Fruit fly (Drosophila melanogaster) whole organism, prepupa: ENCODE results near the gene CG13310.
A peak's percentile ranks its signal among the peaks of the same experiment; 100 is the strongest.

Source experiments
- Blimp-1 ChIP-seq: fragments of 200-800 bp; sonication (Bioruptor generic); optimal IDR thresholded peaks from 3 replicates; lab custom pipeline; 2017; ENCODE audit warnings: missing biosample characterization, missing genetic modification characterization, mild to moderate bottlenecking, moderate library complexity, missing genetic modification reagents
- CG10631 ChIP-seq: fragments of 200-800 bp; sonication (Bioruptor generic); optimal IDR thresholded peaks from 2 replicates; lab custom pipeline; 2016; ENCODE audit warnings: missing biosample characterization, missing genetic modification characterization
- CG10669 ChIP-seq: fragments of 200-800 bp; sonication (Bioruptor generic); optimal IDR thresholded peaks from 3 replicates; lab custom pipeline; 2018; ENCODE audit warnings: missing biosample characterization, mild to moderate bottlenecking, missing genetic modification characterization, moderate library complexity
- CG11294 ChIP-seq: fragments of 200-800 bp; sonication (Bioruptor generic); IDR thresholded peaks from 2 replicates; pipeline ENCODE4 v1.3.6; 2022; ENCODE audit warnings: missing biosample characterization, missing genetic modification characterization
- CG15336 ChIP-seq: fragments of 200-800 bp; sonication (Bioruptor generic); IDR thresholded peaks from 2 replicates; pipeline ENCODE4 v1.3.6; 2022; ENCODE audit warnings: missing biosample characterization, missing genetic modification characterization
- CG1621 ChIP-seq: fragments of 200-800 bp; sonication (Bioruptor generic); optimal IDR thresholded peaks from 3 replicates; lab custom pipeline; 2018; ENCODE audit warnings: missing biosample characterization, mild to moderate bottlenecking, missing genetic modification characterization
- CG16779 ChIP-seq: fragments of 200-800 bp; sonication (Bioruptor generic); optimal IDR thresholded peaks from 3 replicates; lab custom pipeline; 2017; ENCODE audit warnings: missing biosample characterization, mild to moderate bottlenecking, missing genetic modification characterization
- CG3032 ChIP-seq: fragments of 200-800 bp; optimal IDR thresholded peaks from 2 replicates; lab custom pipeline; 2019; ENCODE audit warnings: missing biosample characterization, mild to moderate bottlenecking, missing genetic modification characterization, moderate library complexity
- CG31627 ChIP-seq: fragments of 200-800 bp; sonication (Bioruptor generic); optimal IDR thresholded peaks from 3 replicates; lab custom pipeline; 2016; ENCODE audit warnings: missing biosample characterization, missing genetic modification characterization
- CG34406 ChIP-seq: fragments of 200-800 bp; sonication (Bioruptor generic); optimal IDR thresholded peaks from 3 replicates; lab custom pipeline; 2016; ENCODE audit warnings: missing biosample characterization, missing genetic modification characterization
- CG3919 ChIP-seq: fragments of 200-800 bp; sonication (Bioruptor generic); optimal IDR thresholded peaks from 3 replicates; lab custom pipeline; 2016; ENCODE audit warnings: missing biosample characterization, missing genetic modification characterization
- CG4318 ChIP-seq: fragments of 200-800 bp; sonication (Bioruptor generic); optimal IDR thresholded peaks from 3 replicates; lab custom pipeline; 2017; ENCODE audit warnings: missing biosample characterization, mild to moderate bottlenecking, missing genetic modification characterization
- CG6163 ChIP-seq: fragments of 200-800 bp; sonication (Bioruptor generic); IDR thresholded peaks from 3 replicates; pipeline ENCODE4 v1.3.6; 2022; ENCODE audit warnings: missing biosample characterization, missing genetic modification characterization
- CG6276 ChIP-seq: fragments of 200-800 bp; sonication (Bioruptor generic); optimal IDR thresholded peaks from 2 replicates; lab custom pipeline; 2017; ENCODE audit warnings: missing biosample characterization, mild to moderate bottlenecking, missing genetic modification characterization
- CG6808 ChIP-seq: fragments of 200-800 bp; sonication (Bioruptor generic); optimal IDR thresholded peaks from 3 replicates; lab custom pipeline; 2017; ENCODE audit warnings: missing biosample characterization, missing genetic modification characterization, mild to moderate bottlenecking, moderate library complexity, missing genetic modification reagents
- CG6854 ChIP-seq: fragments of 200-800 bp; sonication (Bioruptor generic); optimal IDR thresholded peaks from 2 replicates; lab custom pipeline; 2017; ENCODE audit warnings: missing biosample characterization, mild to moderate bottlenecking, missing genetic modification characterization
- CG7368 ChIP-seq: fragments of 200-800 bp; sonication (Bioruptor generic); optimal IDR thresholded peaks from 3 replicates; lab custom pipeline; 2016; ENCODE audit warnings: missing biosample characterization, missing genetic modification characterization
- CG8119 ChIP-seq: fragments of 200-800 bp; sonication (Bioruptor generic); IDR thresholded peaks from 3 replicates; pipeline ENCODE4 v1.3.6; 2022; ENCODE audit warnings: missing biosample characterization, missing genetic modification characterization
- CG8319 ChIP-seq: fragments of 200-800 bp; sonication (Bioruptor generic); optimal IDR thresholded peaks from 3 replicates; lab custom pipeline; 2016; ENCODE audit warnings: missing biosample characterization, missing genetic modification characterization
- CG8632 ChIP-seq: fragments of 200-800 bp; sonication (Bioruptor generic); optimal IDR thresholded peaks from 3 replicates; lab custom pipeline; 2016; ENCODE audit warnings: missing biosample characterization, missing genetic modification characterization
- CG9139 ChIP-seq: fragments of 200-800 bp; sonication (Bioruptor generic); optimal IDR thresholded peaks from 3 replicates; lab custom pipeline; 2017; ENCODE audit warnings: missing biosample characterization, mild to moderate bottlenecking, missing genetic modification characterization
- Eip75B ChIP-seq: fragments of 200-800 bp; sonication (Bioruptor generic); optimal IDR thresholded peaks from 3 replicates; lab custom pipeline; 2016; ENCODE audit warnings: missing biosample characterization, missing genetic modification characterization
- Eip93F ChIP-seq: fragments of 200-800 bp; sonication (Bioruptor generic); optimal IDR thresholded peaks from 2 replicates; lab custom pipeline; 2016; ENCODE audit warnings: missing biosample characterization, mild to moderate bottlenecking, missing genetic modification characterization
- Hr38 ChIP-seq: sonication (Bioruptor generic); optimal IDR thresholded peaks from 2 replicates; lab custom pipeline; 2016; ENCODE audit warnings: missing biosample characterization, missing genetic modification characterization
- Hr4 ChIP-seq: fragments of 200-800 bp; sonication (Bioruptor generic); optimal IDR thresholded peaks from 3 replicates; lab custom pipeline; 2016; ENCODE audit warnings: missing biosample characterization, missing genetic modification characterization
- Met ChIP-seq: fragments of 200-800 bp; sonication (Bioruptor generic); optimal IDR thresholded peaks from 3 replicates; lab custom pipeline; 2016; ENCODE audit warnings: missing biosample characterization, missing genetic modification characterization
- Sox102F ChIP-seq: fragments of 200-800 bp; sonication (Bioruptor generic); optimal IDR thresholded peaks from 2 replicates; lab custom pipeline; 2016; ENCODE audit warnings: missing biosample characterization, mild to moderate bottlenecking, missing genetic modification characterization
- Sox14 ChIP-seq: fragments of 200-800 bp; sonication (Bioruptor generic); optimal IDR thresholded peaks from 3 replicates; lab custom pipeline; 2016; ENCODE audit warnings: missing biosample characterization, missing genetic modification characterization
- Sox15 ChIP-seq: fragments of 200-800 bp; sonication (Bioruptor generic); optimal IDR thresholded peaks from 3 replicates; lab custom pipeline; 2016; ENCODE audit warnings: missing biosample characterization, missing genetic modification characterization
- achi ChIP-seq: fragments of 200-800 bp; sonication (Bioruptor generic); optimal IDR thresholded peaks from 3 replicates; lab custom pipeline; 2016; ENCODE audit warnings: missing biosample characterization, missing genetic modification characterization
- acj6 ChIP-seq: fragments of 200-800 bp; sonication (Bioruptor generic); optimal IDR thresholded peaks from 3 replicates; lab custom pipeline; 2016; ENCODE audit warnings: missing biosample characterization, missing genetic modification characterization
- cyc ChIP-seq: fragments of 200-800 bp; sonication (Bioruptor generic); optimal IDR thresholded peaks from 3 replicates; lab custom pipeline; 2016; ENCODE audit warnings: missing biosample characterization, missing genetic modification characterization
- dsx ChIP-seq: fragments of 200-800 bp; optimal IDR thresholded peaks from 3 replicates; lab custom pipeline; 2019; ENCODE audit warnings: missing biosample characterization, mild to moderate bottlenecking, missing genetic modification characterization, moderate library complexity; ENCODE audit not compliant: poor library complexity, severe bottlenecking
- eg ChIP-seq: fragments of 200-800 bp; sonication (Bioruptor generic); IDR thresholded peaks from 3 replicates; pipeline ENCODE4 v1.3.6; 2022; ENCODE audit warnings: missing biosample characterization, missing genetic modification characterization
- esn ChIP-seq: fragments of 200-800 bp; sonication (Bioruptor generic); optimal IDR thresholded peaks from 2 replicates; lab custom pipeline; 2016; ENCODE audit warnings: missing biosample characterization, mild to moderate bottlenecking, missing genetic modification characterization, moderate library complexity
- fd59A ChIP-seq: fragments of 200-800 bp; sonication (Bioruptor generic); optimal IDR thresholded peaks from 2 replicates; lab custom pipeline; 2017; ENCODE audit warnings: missing biosample characterization, mild to moderate bottlenecking, missing genetic modification characterization, missing genetic modification reagents
- fkh ChIP-seq: fragments of 200-800 bp; sonication (Bioruptor generic); optimal IDR thresholded peaks from 3 replicates; lab custom pipeline; 2017; ENCODE audit warnings: missing biosample characterization, mild to moderate bottlenecking, missing genetic modification characterization, moderate library complexity
- lz ChIP-seq: fragments of 200-800 bp; sonication (Bioruptor generic); optimal IDR thresholded peaks from 3 replicates; lab custom pipeline; 2016; ENCODE audit warnings: missing biosample characterization, missing genetic modification characterization
- net ChIP-seq: fragments of 200-800 bp; sonication (Bioruptor generic); optimal IDR thresholded peaks from 3 replicates; lab custom pipeline; 2016; ENCODE audit warnings: missing biosample characterization, missing genetic modification characterization
- pdm3 ChIP-seq: fragments of 200-800 bp; sonication (Bioruptor generic); optimal IDR thresholded peaks from 3 replicates; lab custom pipeline; 2016; ENCODE audit warnings: missing biosample characterization, missing genetic modification characterization
- salr ChIP-seq, 2 experiments: fragments of 200-800 bp; sonication (Bioruptor generic); optimal IDR thresholded peaks; 3 replicates each; lab custom pipeline; 2016 to 2018; ENCODE audit warnings: missing biosample characterization in 2 of 2, missing genetic modification characterization in 2 of 2, mild to moderate bottlenecking in 1 of 2
- spab ChIP-seq: fragments of 200-800 bp; sonication (Bioruptor generic); optimal IDR thresholded peaks from 2 replicates; lab custom pipeline; 2017; ENCODE audit warnings: missing biosample characterization, mild to moderate bottlenecking, missing genetic modification characterization, missing genetic modification reagents
- ss ChIP-seq, 2 experiments: fragments of 200-800 bp; sonication (Bioruptor generic); optimal IDR thresholded peaks; 2 replicates in 1 of 2; 3 replicates in 1 of 2; lab custom pipeline; 2017 to 2018; ENCODE audit warnings: mild to moderate bottlenecking in 2 of 2, missing biosample characterization in 2 of 2, missing genetic modification characterization in 2 of 2, moderate library complexity in 1 of 2
- svp ChIP-seq: fragments of 200-800 bp; sonication (Bioruptor generic); peaks from one replicate; lab custom pipeline; 2016; ENCODE audit warnings: missing biosample characterization, missing genetic modification characterization
- topi ChIP-seq: fragments of 200-800 bp; sonication (Bioruptor generic); optimal IDR thresholded peaks from 3 replicates; lab custom pipeline; 2016; ENCODE audit warnings: missing biosample characterization, missing genetic modification characterization

CG13310 gene

dm6 chr3L:8781993-8782392, 18.3 kb downstream of the CG13310 start (continued):
- TF ChIP-seq eg, result peak; percentile 54; the same call in 2 of the 3 replicates
- no peak for TF ChIP-seq CG9139 (GFP tag; lab: Kevin White, UChicago)
- peak; percentile 43 for TF ChIP-seq lz (GFP tag; lab: Kevin White, UChicago)
- no peak for TF ChIP-seq CG3032 (tag; lab: Kevin White, UChicago)
- peak; percentile 56 for TF ChIP-seq esn
- no peak for TF ChIP-seq CG16779 (tag; lab: Kevin White, UChicago)
- no peak for TF ChIP-seq Sox15 (GFP tag; lab: Kevin White, UChicago)
- peak; percentile 73 for TF ChIP-seq CG15336
- peak; percentile 25 for TF ChIP-seq cyc (GFP tag; lab: Kevin White, UChicago)
- TF ChIP-seq dsx (GFP tag; lab: Kevin White, UChicago), result no peak
- no peak for TF ChIP-seq CG6808 (GFP tag; lab: Kevin White, UChicago)
- TF ChIP-seq Sox102F (GFP tag; lab: Kevin White, UChicago), result no peak
- TF ChIP-seq salr (GFP tag; optimal IDR thresholded peaks at IDR 0.05; lab: Kevin White, UChicago), result peak in 1 of 2 experiments; percentile 72

- TF ChIP-seq CG8319 (GFP tag; lab: Kevin White, UChicago) (no peak), CG6808 (GFP tag; lab: Kevin White, UChicago) (no peak), CG34406 (GFP tag; lab: Kevin White, UChicago) (no peak), fkh (peak; percentile 58), Blimp-1 (GFP tag; lab: Kevin White, UChicago) (no peak), CG7368 (GFP tag; lab: Kevin White, UChicago) (no peak), net (no peak)
Measured at dm6 chr3L:8780723-8781296, 19.5 kb downstream of the CG13310 start.

dm6 chr3L:8777313-8777924, 22.9 kb downstream of the CG13310 start:
- TF ChIP-seq pdm3 (no peak), spab (no peak), Sox14 (GFP tag; lab: Kevin White, UChicago) (peak; percentile 20), esn (peak; percentile 61), CG9139 (GFP tag; lab: Kevin White, UChicago) (no peak), Eip93F (GFP tag; lab: Kevin White, UChicago) (peak; percentile 14), dsx (GFP tag; lab: Kevin White, UChicago) (no peak), CG1621 (tag; lab: Kevin White, UChicago) (no peak), achi (GFP tag; lab: Kevin White, UChicago) (peak; percentile 27), CG8119 (no peak), CG3919 (GFP tag; lab: Kevin White, UChicago) (no peak), eg (no peak), CG8632 (GFP tag; lab: Kevin White, UChicago) (peak; percentile 8), Hr38 (no peak), topi (GFP tag; lab: Kevin White, UChicago) (no peak), CG34406 (GFP tag; lab: Kevin White, UChicago) (peak; percentile 19), Met (GFP tag; lab: Kevin White, UChicago) (peak; percentile 45), svp (GFP tag; lab: Kevin White, UChicago) (peak; percentile 75), CG31627 (GFP tag; lab: Kevin White, UChicago) (peak; percentile 0), CG7368 (GFP tag; lab: Kevin White, UChicago) (no peak), CG11294 (no peak), fd59A (GFP tag; lab: Kevin White, UChicago) (no peak), Hr4 (GFP tag; lab: Kevin White, UChicago) (no peak), lz (GFP tag; lab: Kevin White, UChicago) (no peak), acj6 (GFP tag; lab: Kevin White, UChicago) (no peak), CG4318 (no peak), CG15336 (no peak), CG10631 (no peak), CG6808 (GFP tag; lab: Kevin White, UChicago) (no peak), Eip75B (GFP tag; lab: Kevin White, UChicago) (no peak), CG6163 (GFP tag; lab: Robert Waterston, UW) (no peak), ss (GFP tag; optimal IDR thresholded peaks at IDR 0.05; lab: Kevin White, UChicago) (no peak), CG8319 (GFP tag; lab: Kevin White, UChicago) (no peak), CG3032 (tag; lab: Kevin White, UChicago) (no peak), CG6854 (no peak), CG6276 (GFP tag; lab: Kevin White, UChicago) (no peak), CG10669 (GFP tag; lab: Kevin White, UChicago) (no peak)
